Worm (Caenorhabditis elegans) whole organism, mixed stage, embryonic: ENCODE results near the gene ttr-2.
A peak's percentile ranks its signal among the peaks of the same experiment; 100 is the strongest.

ENCODE experiments used
- M03D4.4 ChIP-seq: sonication (generic microtip); optimal IDR thresholded peaks from 2 replicates; lab custom pipeline; 2017; ENCODE audit warnings: mild to moderate bottlenecking, missing genetic modification characterization, missing compliant biosample characterization
- bed-3 ChIP-seq: fragments of 200-800 bp; sonication (Bioruptor generic); optimal IDR thresholded peaks from 3 replicates; lab custom pipeline; 2018; ENCODE audit warnings: mild to moderate bottlenecking, missing genetic modification characterization, moderate library complexity, missing compliant biosample characterization
- blmp-1 ChIP-seq: fragments of 150-350 bp; optimal IDR thresholded peaks from 2 replicates; lab custom pipeline; 2014; ENCODE audit warnings: missing biosample characterization, missing genetic modification characterization
- ceh-39 ChIP-seq: fragments of 150-350 bp; optimal IDR thresholded peaks from 2 replicates; lab custom pipeline; 2014; ENCODE audit warnings: missing biosample characterization, missing genetic modification characterization
- ceh-43 ChIP-seq: fragments of 200-800 bp; sonication (Bioruptor generic); optimal IDR thresholded peaks from 2 replicates; lab custom pipeline; 2018; ENCODE audit warnings: mild to moderate bottlenecking, missing genetic modification characterization, moderate library complexity, missing compliant biosample characterization
- ceh-83 ChIP-seq: fragments of 200-800 bp; sonication (Bioruptor generic); optimal IDR thresholded peaks from 2 replicates; lab custom pipeline; 2018; ENCODE audit warnings: mild to moderate bottlenecking, missing genetic modification characterization, missing compliant biosample characterization
- ces-1 ChIP-seq: fragments of 150-350 bp; optimal IDR thresholded peaks from 2 replicates; lab custom pipeline; 2014; ENCODE audit warnings: missing biosample characterization, missing genetic modification reagents, missing genetic modification characterization
- cnd-1 ChIP-seq: fragments of 200-800 bp; sonication (Bioruptor generic); optimal IDR thresholded peaks from 2 replicates; lab custom pipeline; 2018; ENCODE audit warnings: mild to moderate bottlenecking, missing genetic modification characterization, missing compliant biosample characterization
- elt-1 ChIP-seq: sonication (generic microtip); optimal IDR thresholded peaks from 2 replicates; lab custom pipeline; 2017; ENCODE audit warnings: missing genetic modification characterization, mild to moderate bottlenecking, missing compliant biosample characterization, antibody characterized with exemption, moderate library complexity, borderline replicate concordance; ENCODE audit not compliant: insufficient read depth
- elt-3 ChIP-seq: fragments of 150-350 bp; optimal IDR thresholded peaks from 2 replicates; lab custom pipeline; 2014; ENCODE audit warnings: missing biosample characterization, missing genetic modification characterization
- flh-1 ChIP-seq: fragments of 200-800 bp; sonication (Bioruptor generic); optimal IDR thresholded peaks from 2 replicates; lab custom pipeline; 2018; ENCODE audit warnings: mild to moderate bottlenecking, missing genetic modification characterization, moderate library complexity, missing compliant biosample characterization
- ham-2 ChIP-seq: fragments of 200-800 bp; sonication (Bioruptor generic); optimal IDR thresholded peaks from 2 replicates; lab custom pipeline; 2018; ENCODE audit warnings: mild to moderate bottlenecking, missing genetic modification characterization, missing compliant biosample characterization
- hlh-1 ChIP-seq: fragments of 150-350 bp; optimal IDR thresholded peaks from 2 replicates; lab custom pipeline; 2014; ENCODE audit warnings: missing biosample characterization, missing genetic modification reagents, missing genetic modification characterization
- lin-13 ChIP-seq: fragments of 150-350 bp; optimal IDR thresholded peaks from 2 replicates; lab custom pipeline; 2014; ENCODE audit warnings: missing biosample characterization, missing genetic modification characterization
- lin-32 ChIP-seq: fragments of 200-800 bp; sonication (Bioruptor generic); optimal IDR thresholded peaks from 2 replicates; lab custom pipeline; 2018; ENCODE audit warnings: mild to moderate bottlenecking, missing genetic modification characterization, missing compliant biosample characterization
- lsy-2 ChIP-seq: fragments of 150-350 bp; optimal IDR thresholded peaks from 2 replicates; lab custom pipeline; 2014; ENCODE audit warnings: missing biosample characterization, missing genetic modification characterization
- mab-5 ChIP-seq: fragments of 150-350 bp; optimal IDR thresholded peaks from 2 replicates; lab custom pipeline; 2014; ENCODE audit warnings: missing biosample characterization, missing genetic modification characterization
- mep-1 ChIP-seq: fragments of 150-350 bp; optimal IDR thresholded peaks from 2 replicates; lab custom pipeline; 2017; ENCODE audit warnings: missing biosample characterization, missing genetic modification reagents, missing genetic modification characterization, inconsistent platforms
- mls-2 ChIP-seq: sonication (generic microtip); optimal IDR thresholded peaks from 2 replicates; lab custom pipeline; 2016; ENCODE audit warnings: mild to moderate bottlenecking, missing genetic modification characterization, moderate library complexity, missing compliant biosample characterization
- nhr-12 ChIP-seq: fragments of 150-350 bp; optimal IDR thresholded peaks from 2 replicates; lab custom pipeline; 2014; ENCODE audit warnings: missing biosample characterization, missing genetic modification characterization
- nhr-2 ChIP-seq: fragments of 150-350 bp; optimal IDR thresholded peaks from 2 replicates; lab custom pipeline; 2014; ENCODE audit warnings: missing biosample characterization, missing genetic modification characterization
- nhr-237 ChIP-seq: fragments of 150-350 bp; optimal IDR thresholded peaks from 2 replicates; lab custom pipeline; 2014; ENCODE audit warnings: missing biosample characterization, missing genetic modification characterization
- nhr-28 ChIP-seq: fragments of 150-350 bp; optimal IDR thresholded peaks from 2 replicates; lab custom pipeline; 2014; ENCODE audit warnings: missing biosample characterization, missing genetic modification characterization
- nhr-76 ChIP-seq: sonication (generic microtip); optimal IDR thresholded peaks from 2 replicates; lab custom pipeline; 2017; ENCODE audit warnings: missing biosample characterization, missing genetic modification characterization
- pha-4 ChIP-seq: fragments of 150-350 bp; optimal IDR thresholded peaks from 2 replicates; lab custom pipeline; 2018; ENCODE audit warnings: missing biosample characterization, missing genetic modification reagents, missing genetic modification characterization
- sem-2 ChIP-seq: fragments of 200-800 bp; sonication (Bioruptor generic); optimal IDR thresholded peaks from 2 replicates; lab custom pipeline; 2018; ENCODE audit warnings: mild to moderate bottlenecking, missing genetic modification characterization, missing compliant biosample characterization
- sptf-1 ChIP-seq: sonication (generic microtip); optimal IDR thresholded peaks from 2 replicates; lab custom pipeline; 2017; ENCODE audit warnings: mild to moderate bottlenecking, missing genetic modification characterization, moderate library complexity, missing compliant biosample characterization
- tbx-8 ChIP-seq: fragments of 200-800 bp; sonication (Bioruptor generic); optimal IDR thresholded peaks from 2 replicates; lab custom pipeline; 2018; ENCODE audit warnings: mild to moderate bottlenecking, missing genetic modification characterization, moderate library complexity, missing compliant biosample characterization
- unc-39 ChIP-seq: fragments of 150-350 bp; optimal IDR thresholded peaks from 2 replicates; lab custom pipeline; 2014; ENCODE audit warnings: missing biosample characterization, missing genetic modification characterization
- unc-62 ChIP-seq: fragments of 150-350 bp; optimal IDR thresholded peaks from 2 replicates; lab custom pipeline; 2014; ENCODE audit warnings: missing biosample characterization, missing genetic modification reagents, missing genetic modification characterization
- zip-8 ChIP-seq: fragments of 150-350 bp; optimal IDR thresholded peaks from 2 replicates; lab custom pipeline; 2014; ENCODE audit warnings: missing biosample characterization, missing genetic modification characterization
- ztf-11 ChIP-seq: fragments of 150-350 bp; optimal IDR thresholded peaks from 2 replicates; lab custom pipeline; 2014; ENCODE audit warnings: missing biosample characterization, missing genetic modification characterization

Gene ttr-2

ce11 chrIII:9927378-9927777, at the start of gene ttr-2:
ttr-2 (plus strand) TSS chrIII:9927769.
- no peak for TF ChIP-seq ztf-11 (tag; lab: Kevin White, UChicago)
- no peak for TF ChIP-seq flh-1 (GFP tag; lab: Kevin White, UChicago)
- no peak for TF ChIP-seq zip-8
- TF ChIP-seq nhr-12 (tag; lab: Kevin White, UChicago) = no peak
- TF ChIP-seq lin-13 (tag; lab: Kevin White, UChicago) = no peak
- TF ChIP-seq elt-1 (tag; lab: Kevin White, UChicago) = no peak
- no peak for TF ChIP-seq sem-2 (GFP tag; lab: Kevin White, UChicago)
- TF ChIP-seq mep-1 (tag; lab: Kevin White, UChicago) = no peak
- TF ChIP-seq nhr-28 = no peak
- TF ChIP-seq nhr-2 (tag; lab: Kevin White, UChicago) = no peak
- no peak for TF ChIP-seq elt-3
- TF ChIP-seq pha-4 (tag; lab: Kevin White, UChicago) = no peak
- no peak for TF ChIP-seq nhr-237 (tag; lab: Kevin White, UChicago)
- no peak for TF ChIP-seq mls-2 (tag; lab: Kevin White, UChicago)

DNA sequence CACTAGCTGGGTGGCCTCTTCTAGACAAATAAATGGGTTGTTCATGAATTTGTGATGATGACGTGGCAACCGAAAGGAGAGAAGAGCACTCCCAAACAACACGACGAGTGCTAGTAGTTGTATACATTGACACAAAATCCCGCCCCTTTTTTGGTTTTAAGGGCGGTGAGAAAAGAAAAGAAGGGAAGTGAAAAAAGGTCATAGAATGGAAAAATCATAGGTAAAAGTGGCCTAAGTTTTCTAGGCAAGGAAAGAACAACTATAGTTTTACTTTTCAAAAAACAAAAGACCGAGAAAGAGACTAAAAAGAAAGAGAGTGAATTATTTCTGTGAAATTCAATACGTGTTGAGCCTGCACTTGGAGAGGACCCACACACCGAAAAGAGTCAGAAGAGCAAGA, 48.7 kb upstream of the ttr-2 start, which contains the start of gene ZK757.2:
ZK757.2 (minus strand) TSS at position 101 of the 400 bp plus-strand sequence.
- TF ChIP-seq lin-13 (tag; lab: Kevin White, UChicago) = no peak
- TF ChIP-seq bed-3 (GFP tag; lab: Kevin White, UChicago) = no peak
- no peak for TF ChIP-seq ceh-39 (tag; lab: Kevin White, UChicago)
- no peak for TF ChIP-seq lin-32 (GFP tag; lab: Kevin White, UChicago)
- no peak for TF ChIP-seq unc-39 (tag; lab: Kevin White, UChicago)
- no peak for TF ChIP-seq ztf-11 (tag; lab: Kevin White, UChicago)
- TF ChIP-seq zip-8 = no peak
- TF ChIP-seq nhr-2 (tag; lab: Kevin White, UChicago) = no peak
- TF ChIP-seq mab-5 (tag; lab: Kevin White, UChicago) = no peak
- no peak for TF ChIP-seq mep-1 (tag; lab: Kevin White, UChicago)

- TF ChIP-seq flh-1 (GFP tag; lab: Kevin White, UChicago) = no peak
- peak; percentile 30 for TF ChIP-seq hlh-1
Observed at ce11 chrIII:9885609-9886008, 42.0 kb upstream of the ttr-2 start.

DNA sequence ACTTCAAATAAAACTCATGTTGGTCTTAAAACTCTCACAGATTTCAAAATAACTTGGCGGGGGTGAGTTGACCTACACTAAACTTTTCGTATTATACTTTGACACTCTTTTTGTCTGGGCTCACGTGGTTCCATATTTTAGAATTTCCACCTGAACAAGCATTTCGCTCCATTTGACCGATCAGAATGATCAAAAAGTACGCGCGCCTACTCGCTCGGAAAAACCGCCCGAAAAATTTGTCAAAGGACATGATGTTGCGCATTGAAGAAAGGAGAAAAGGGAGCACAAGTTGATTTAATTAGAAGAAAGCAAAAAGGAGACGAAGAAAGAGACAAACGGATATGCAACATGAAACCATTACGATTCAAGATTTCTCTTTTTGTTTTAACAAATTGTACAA, 41.2 kb upstream of the ttr-2 start:
- TF ChIP-seq lsy-2 (tag; lab: Kevin White, UChicago) (no peak), cnd-1 (no peak), zip-8 (no peak), ceh-43 (no peak), ham-2 (GFP tag; lab: Kevin White, UChicago) (no peak), M03D4.4 (tag; lab: Kevin White, UChicago) (no peak), blmp-1 (tag; lab: Kevin White, UChicago) (no peak), ceh-83 (GFP tag; lab: Kevin White, UChicago) (no peak), elt-1 (tag; lab: Kevin White, UChicago) (no peak), sptf-1 (no peak), nhr-2 (tag; lab: Kevin White, UChicago) (no peak), unc-62 (no peak)

ce11 chrIII:9891324-9891723, 36.2 kb upstream of the ttr-2 start, which contains the start of gene alg-4:
alg-4 (minus strand) TSS chrIII:9891424.
- no peak for TF ChIP-seq ceh-39 (tag; lab: Kevin White, UChicago)
- TF ChIP-seq unc-39 (tag; lab: Kevin White, UChicago) = no peak
- no peak for TF ChIP-seq M03D4.4 (tag; lab: Kevin White, UChicago)
- TF ChIP-seq nhr-237 (tag; lab: Kevin White, UChicago) = no peak
- TF ChIP-seq ces-1 (GFP tag; lab: Kevin White, UChicago) = no peak
- TF ChIP-seq elt-1 (tag; lab: Kevin White, UChicago) = no peak
- no peak for TF ChIP-seq zip-8
- no peak for TF ChIP-seq lin-13 (tag; lab: Kevin White, UChicago)
- no peak for TF ChIP-seq hlh-1
- no peak for TF ChIP-seq mep-1 (tag; lab: Kevin White, UChicago)
- TF ChIP-seq tbx-8 = no peak
- no peak for TF ChIP-seq nhr-76 (tag; lab: Kevin White, UChicago)
- no peak for TF ChIP-seq mab-5 (tag; lab: Kevin White, UChicago)
- TF ChIP-seq pha-4 (tag; lab: Kevin White, UChicago) = no peak
